Fruit fly (Drosophila melanogaster) whole organism, embryonic: ENCODE results near the gene CBP.

Source experiments
- C15 ChIP-seq: fragments of 200-800 bp; sonication (Bioruptor generic); IDR thresholded peaks from 3 replicates; pipeline ENCODE4 v1.3.6; 2022; ENCODE audit warnings: missing biosample characterization, missing genetic modification characterization
- CG11247 ChIP-seq: fragments of 200-800 bp; sonication (Bioruptor generic); IDR thresholded peaks from 2 replicates; pipeline ENCODE4 v1.3.6; 2022; ENCODE audit warnings: missing biosample characterization, missing genetic modification characterization
- CG11723 ChIP-seq: fragments of 200-800 bp; sonication (Bioruptor generic); optimal IDR thresholded peaks from 2 replicates; lab custom pipeline; 2017; ENCODE audit warnings: missing biosample characterization, mild to moderate bottlenecking, missing genetic modification characterization
- CG12391 ChIP-seq: fragments of 200-800 bp; sonication (Bioruptor generic); optimal IDR thresholded peaks from 3 replicates; lab custom pipeline; 2018; ENCODE audit warnings: missing biosample characterization, mild to moderate bottlenecking, missing genetic modification characterization, moderate library complexity
- CG12744 ChIP-seq: fragments of 200-800 bp; sonication (Bioruptor generic); optimal IDR thresholded peaks from 2 replicates; lab custom pipeline; 2016; ENCODE audit warnings: missing biosample characterization, missing genetic modification characterization
- CG14441 ChIP-seq: fragments of 200-800 bp; sonication (Bioruptor generic); IDR thresholded peaks from 2 replicates; pipeline ENCODE4 v1.3.6; 2022; ENCODE audit warnings: missing biosample characterization, missing genetic modification characterization
- CG15601 ChIP-seq: fragments of 200-800 bp; sonication (Bioruptor generic); optimal IDR thresholded peaks from 3 replicates; lab custom pipeline; 2019; ENCODE audit warnings: missing biosample characterization, mild to moderate bottlenecking, missing genetic modification characterization, moderate library complexity
- CG15696 ChIP-seq: fragments of 200-800 bp; sonication (Bioruptor generic); optimal IDR thresholded peaks from 2 replicates; lab custom pipeline; 2019; ENCODE audit warnings: missing biosample characterization, mild to moderate bottlenecking, missing genetic modification characterization, moderate library complexity
- CG2120 ChIP-seq: fragments of 200-800 bp; sonication (Bioruptor generic); optimal IDR thresholded peaks from 3 replicates; lab custom pipeline; 2016; ENCODE audit warnings: missing biosample characterization, missing genetic modification characterization
- CG32772 ChIP-seq: fragments of 200-800 bp; sonication (Bioruptor generic); IDR thresholded peaks from 2 replicates; pipeline ENCODE4 v1.3.6; 2022; ENCODE audit warnings: missing biosample characterization, missing genetic modification characterization
- CG34376 ChIP-seq: fragments of 200-800 bp; sonication (Bioruptor generic); optimal IDR thresholded peaks from 2 replicates; lab custom pipeline; 2018; ENCODE audit warnings: missing biosample characterization, mild to moderate bottlenecking, missing genetic modification characterization
- CG43689 ChIP-seq: fragments of 200-800 bp; sonication (Bioruptor generic); IDR thresholded peaks from 2 replicates; pipeline ENCODE4 v1.3.6; 2022; ENCODE audit warnings: missing biosample characterization, missing genetic modification characterization
- CG4404 ChIP-seq: fragments of 200-800 bp; sonication (Bioruptor generic); IDR thresholded peaks from 2 replicates; pipeline ENCODE4 v1.3.6; 2022; ENCODE audit warnings: missing biosample characterization, missing genetic modification characterization
- CG4707 ChIP-seq: fragments of 200-800 bp; sonication (Bioruptor generic); optimal IDR thresholded peaks from 2 replicates; lab custom pipeline; 2018; ENCODE audit warnings: missing biosample characterization, mild to moderate bottlenecking, missing genetic modification characterization, moderate library complexity
- CG6254 ChIP-seq: fragments of 200-800 bp; sonication (Bioruptor generic); optimal IDR thresholded peaks from 3 replicates; lab custom pipeline; 2017; ENCODE audit warnings: mild to moderate bottlenecking, missing biosample characterization, missing genetic modification reagents, missing genetic modification characterization
- CG6791 ChIP-seq: fragments of 200-800 bp; sonication (Bioruptor generic); IDR thresholded peaks from 3 replicates; pipeline ENCODE4 v1.3.6; 2022; ENCODE audit warnings: missing biosample characterization, missing genetic modification characterization; ENCODE audit not compliant: partially characterized antibody
- CG8924 ChIP-seq: fragments of 200-800 bp; optimal IDR thresholded peaks from 3 replicates; lab custom pipeline; 2019; ENCODE audit warnings: missing biosample characterization, mild to moderate bottlenecking, missing genetic modification characterization, moderate library complexity
- CG9727 ChIP-seq: fragments of 200-800 bp; sonication (Bioruptor generic); optimal IDR thresholded peaks from 3 replicates; lab custom pipeline; 2017; ENCODE audit warnings: missing biosample characterization, mild to moderate bottlenecking, missing genetic modification characterization
- CG9797 ChIP-seq: fragments of 200-800 bp; sonication (Bioruptor generic); optimal IDR thresholded peaks from 3 replicates; lab custom pipeline; 2018; ENCODE audit warnings: missing biosample characterization, mild to moderate bottlenecking, missing genetic modification characterization
- Dfd ChIP-seq, 2 experiments: fragments of >200 bp; optimal IDR thresholded peaks; 2 replicates each; lab custom pipeline; 2017; ENCODE audit warnings: missing biosample characterization in 2 of 2, missing genetic modification characterization in 2 of 2
- Fer2 ChIP-seq: fragments of 200-800 bp; sonication (Bioruptor generic); optimal IDR thresholded peaks from 2 replicates; lab custom pipeline; 2018; ENCODE audit warnings: missing biosample characterization, mild to moderate bottlenecking, missing genetic modification characterization, moderate library complexity
- Gsc ChIP-seq: fragments of 200-800 bp; sonication (Bioruptor generic); IDR thresholded peaks from 2 replicates; pipeline ENCODE4 v1.3.6; 2022; ENCODE audit warnings: missing biosample characterization, missing genetic modification characterization
- HLH4C ChIP-seq: fragments of 200-800 bp; sonication (Bioruptor generic); IDR thresholded peaks from 3 replicates; pipeline ENCODE4 v1.3.6; 2022; ENCODE audit warnings: missing biosample characterization, missing genetic modification characterization; ENCODE audit not compliant: partially characterized antibody
- Hsf ChIP-seq: fragments of 200-800 bp; sonication (Bioruptor generic); optimal IDR thresholded peaks from 3 replicates; lab custom pipeline; 2016; ENCODE audit warnings: missing biosample characterization, missing genetic modification characterization
- MTF-1 ChIP-seq: fragments of 200-800 bp; sonication (Bioruptor generic); optimal IDR thresholded peaks from 2 replicates; lab custom pipeline; 2018; ENCODE audit warnings: missing biosample characterization, mild to moderate bottlenecking, missing genetic modification characterization, borderline replicate concordance
- Poxn ChIP-seq: fragments of 200-800 bp; sonication (Bioruptor generic); IDR thresholded peaks from 2 replicates; pipeline ENCODE4 v1.3.6; 2022; ENCODE audit warnings: missing biosample characterization, missing genetic modification characterization
- Usf ChIP-seq: fragments of 200-800 bp; sonication (Bioruptor generic); optimal IDR thresholded peaks from 2 replicates; lab custom pipeline; 2017; ENCODE audit warnings: missing genotype, missing biosample characterization, missing genetic modification characterization
- bcd ChIP-seq: fragments of 200-800 bp; sonication (Bioruptor generic); optimal IDR thresholded peaks from 2 replicates; lab custom pipeline; 2017; ENCODE audit warnings: missing biosample characterization, mild to moderate bottlenecking, missing genetic modification characterization
- btn ChIP-seq: fragments of 200-800 bp; sonication (Bioruptor generic); optimal IDR thresholded peaks from 2 replicates; lab custom pipeline; 2016; ENCODE audit warnings: missing biosample characterization, missing genetic modification characterization
- cwo ChIP-seq: fragments of 200-800 bp; sonication (Bioruptor generic); optimal IDR thresholded peaks from 3 replicates; lab custom pipeline; 2017; ENCODE audit warnings: missing biosample characterization, missing genetic modification characterization, mild to moderate bottlenecking, moderate library complexity, missing genetic modification reagents
- dan ChIP-seq: fragments of 200-800 bp; sonication (Bioruptor generic); IDR thresholded peaks from 2 replicates; pipeline ENCODE4 v1.3.6; 2022; ENCODE audit warnings: missing biosample characterization, missing genetic modification characterization
- fd3F ChIP-seq: fragments of 200-800 bp; sonication (Bioruptor generic); optimal IDR thresholded peaks from 2 replicates; lab custom pipeline; 2018; ENCODE audit warnings: missing biosample characterization, mild to moderate bottlenecking, missing genetic modification characterization, moderate library complexity
- fu2 ChIP-seq: fragments of 200-800 bp; sonication (Bioruptor generic); optimal IDR thresholded peaks from 2 replicates; lab custom pipeline; 2016; ENCODE audit warnings: missing biosample characterization, missing genetic modification characterization
- gcm ChIP-seq: fragments of 200-800 bp; sonication (Bioruptor generic); optimal IDR thresholded peaks from 2 replicates; lab custom pipeline; 2019; ENCODE audit warnings: missing biosample characterization, mild to moderate bottlenecking, missing genetic modification characterization, moderate library complexity
- gsb ChIP-seq: fragments of 200-800 bp; sonication (Bioruptor generic); IDR thresholded peaks from 2 replicates; pipeline ENCODE4 v1.3.6; 2022; ENCODE audit warnings: missing biosample characterization, missing genetic modification characterization
- hb ChIP-seq: fragments of 200-800 bp; sonication (Bioruptor generic); IDR thresholded peaks from 3 replicates; pipeline ENCODE4 v1.3.6; 2022; ENCODE audit warnings: missing biosample characterization, missing genetic modification characterization; ENCODE audit not compliant: partially characterized antibody
- hkb ChIP-seq, 2 experiments: fragments of 200-800 bp in 1 of 2; fragments of >200 bp in 1 of 2; sonication (Bioruptor generic) in 1 of 2; IDR thresholded peaks in 1 of 2; optimal IDR thresholded peaks in 1 of 2; 2 replicates each; pipeline versions ENCODE4 v1.3.6 to Lab custom; 2017 to 2022; ENCODE audit warnings: missing biosample characterization in 1 of 2, missing genetic modification characterization in 1 of 2
- jumu ChIP-seq: fragments of 200-800 bp; sonication (Bioruptor generic); optimal IDR thresholded peaks from 3 replicates; lab custom pipeline; 2016; ENCODE audit warnings: missing biosample characterization, missing genetic modification characterization
- lmd ChIP-seq: fragments of 200-800 bp; sonication (Bioruptor generic); IDR thresholded peaks from 2 replicates; pipeline ENCODE4 v1.3.6; 2022; ENCODE audit warnings: missing biosample characterization, missing genetic modification characterization
- lov ChIP-seq, 2 experiments: fragments of 200-800 bp in 1 of 2; fragments of >200 bp in 1 of 2; sonication (Bioruptor generic) in 1 of 2; IDR thresholded peaks in 1 of 2; optimal IDR thresholded peaks in 1 of 2; 2 replicates in 1 of 2; 3 replicates in 1 of 2; pipeline versions ENCODE4 v1.3.6 to Lab custom; 2017 to 2022; ENCODE audit warnings: missing biosample characterization in 1 of 2, missing genetic modification characterization in 1 of 2
- prd ChIP-seq, 3 experiments: fragments of >200 bp in 2 of 3; fragments of 200-800 bp in 1 of 3; sonication (Bioruptor generic) in 1 of 3; optimal IDR thresholded peaks in 2 of 3; IDR thresholded peaks in 1 of 3; 2 replicates in 2 of 3; 3 replicates in 1 of 3; pipeline versions ENCODE4 v1.3.6 to Lab custom; 2017 to 2022; ENCODE audit warnings: missing biosample characterization in 1 of 3, missing genetic modification characterization in 1 of 3
- ro ChIP-seq: fragments of 200-800 bp; sonication (Bioruptor generic); IDR thresholded peaks from 2 replicates; pipeline ENCODE4 v1.3.6; 2022; ENCODE audit warnings: missing biosample characterization, missing genetic modification characterization
- row ChIP-seq: fragments of 200-800 bp; sonication (Bioruptor generic); IDR thresholded peaks from 3 replicates; pipeline ENCODE4 v1.3.6; 2022; ENCODE audit warnings: missing biosample characterization, missing genetic modification characterization
- salm ChIP-seq: fragments of 200-800 bp; sonication (Bioruptor generic); optimal IDR thresholded peaks from 2 replicates; lab custom pipeline; 2018; ENCODE audit warnings: missing biosample characterization, mild to moderate bottlenecking, missing genetic modification characterization
- so ChIP-seq: fragments of 200-800 bp; sonication (Bioruptor generic); IDR thresholded peaks from 3 replicates; pipeline ENCODE4 v1.3.6; 2022; ENCODE audit warnings: missing biosample characterization, missing genetic modification characterization
- tll ChIP-seq, 2 experiments: fragments of 200-800 bp in 1 of 2; fragments of >200 bp in 1 of 2; sonication (Bioruptor generic) in 1 of 2; optimal IDR thresholded peaks; 2 replicates each; lab custom pipeline; 2017 to 2019; ENCODE audit warnings: missing biosample characterization in 2 of 2, missing genetic modification characterization in 2 of 2, mild to moderate bottlenecking in 1 of 2, moderate library complexity in 1 of 2
- unpg ChIP-seq: fragments of 200-800 bp; sonication (Bioruptor generic); optimal IDR thresholded peaks from 3 replicates; lab custom pipeline; 2018; ENCODE audit warnings: missing biosample characterization, mild to moderate bottlenecking, missing genetic modification characterization, moderate library complexity
- zen ChIP-seq: fragments of 200-800 bp; sonication (Bioruptor generic); optimal IDR thresholded peaks from 3 replicates; lab custom pipeline; 2018; ENCODE audit warnings: missing biosample characterization, mild to moderate bottlenecking, missing genetic modification characterization, moderate library complexity
- zf30C ChIP-seq: fragments of 200-800 bp; sonication (Bioruptor generic); optimal IDR thresholded peaks from 3 replicates; lab custom pipeline; 2018; ENCODE audit warnings: missing biosample characterization, mild to moderate bottlenecking, missing genetic modification characterization

Gene CBP

DNA sequence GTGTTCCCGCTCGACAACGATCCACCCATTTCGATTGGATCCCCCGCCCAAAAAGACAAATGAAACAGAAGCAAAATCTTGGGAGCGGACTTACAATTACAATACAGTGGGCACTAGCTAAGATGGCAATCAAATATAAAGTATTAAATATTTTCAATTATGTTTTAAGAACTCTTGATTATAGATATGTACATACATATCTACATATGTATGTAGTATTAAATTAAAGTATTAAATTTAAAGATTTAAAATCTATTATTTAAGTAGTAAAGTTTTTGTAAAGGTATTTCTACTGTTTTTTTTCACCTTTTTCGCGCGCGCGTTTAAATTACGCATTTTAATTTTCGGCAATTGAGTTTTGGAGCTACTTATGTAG, 2.4 kb upstream of the CBP start (continued):
- TF ChIP-seq lov (optimal IDR thresholded peaks at IDR 0.05; lab: Kevin White, UChicago) (no peak), lov (GFP tag; IDR thresholded peaks at IDR 0.05; lab: Robert Waterston, UW) (no peak), CG12744 (GFP tag; lab: Kevin White, UChicago) (no peak), CG6254 (GFP tag; lab: Kevin White, UChicago) (peak; percentile 60), CG12391 (peak; percentile 89), HLH4C (GFP tag; lab: Robert Waterston, UW) (no peak), gcm (GFP tag; lab: Kevin White, UChicago) (peak; percentile 83), CG11723 (GFP tag; lab: Kevin White, UChicago) (peak; percentile 51), CG34376 (peak; percentile 55), so (GFP tag; lab: Robert Waterston, UW) (peak; percentile 77; the same call in 2 of the 3 replicates), CG14441 (peak; percentile 68), CG6791 (GFP tag; lab: Robert Waterston, UW) (no peak), cwo (GFP tag; lab: Kevin White, UChicago) (peak; percentile 78), CG32772 (peak; percentile 66; the same call in 1 of the 2 replicates), lmd (GFP tag; lab: Robert Waterston, UW) (peak; percentile 73), Hsf (GFP tag; lab: Kevin White, UChicago) (peak; percentile 2), fd3F (GFP tag; lab: Kevin White, UChicago) (peak; percentile 51), Gsc (GFP tag; lab: Robert Waterston, UW) (no peak), CG11247 (GFP tag; lab: Robert Waterston, UW) (peak; percentile 42; the same call in 1 of the 2 replicates), Dfd (GFP tag; optimal IDR thresholded peaks at IDR 0.05; lab: Kevin White, UChicago) (no peak), CG4707 (GFP tag; lab: Kevin White, UChicago) (peak; percentile 2), hb (GFP tag; lab: Robert Waterston, UW) (no peak), bcd (GFP tag; lab: Kevin White, UChicago) (peak; percentile 75), CG2120 (GFP tag; lab: Kevin White, UChicago) (peak; percentile 12), tll (GFP tag; optimal IDR thresholded peaks at IDR 0.05; lab: Kevin White, UChicago) (no peak), MTF-1 (GFP tag; lab: Kevin White, UChicago) (peak; percentile 6), Fer2 (tag; lab: Kevin White, UChicago) (peak; percentile 42), fu2 (GFP tag; lab: Kevin White, UChicago) (no peak), CG4404 (GFP tag; lab: Robert Waterston, UW) (peak; percentile 39; the same call in 1 of the 2 replicates), prd (optimal IDR thresholded peaks at IDR 0.05; lab: Kevin White, UChicago) (no peak), prd (GFP tag; IDR thresholded peaks at IDR 0.05; lab: Robert Waterston, UW) (peak; percentile 64), row (GFP tag; lab: Robert Waterston, UW) (peak; percentile 86), Usf (GFP tag; lab: Kevin White, UChicago) (no peak), jumu (GFP tag; lab: Kevin White, UChicago) (no peak), CG9797 (GFP tag; lab: Kevin White, UChicago) (no peak), gsb (GFP tag; lab: Robert Waterston, UW) (no peak), CG8924 (peak; percentile 89), zen (tag; lab: Kevin White, UChicago) (peak; percentile 61), zf30C (GFP tag; lab: Kevin White, UChicago) (no peak), CG43689 (GFP tag; lab: Robert Waterston, UW) (no peak), salm (tag; lab: Kevin White, UChicago) (peak; percentile 51), CG9727 (GFP tag; lab: Kevin White, UChicago) (peak; percentile 73), hkb (optimal IDR thresholded peaks at IDR 0.05; lab: Kevin White, UChicago) (no peak), hkb (GFP tag; IDR thresholded peaks at IDR 0.05; lab: Robert Waterston, UW) (peak; percentile 80), unpg (GFP tag; lab: Kevin White, UChicago) (peak; percentile 83), dan (no peak), C15 (GFP tag; lab: Robert Waterston, UW) (no peak), Poxn (0 out of 2 replicates have a peak, but pooled peaks have one; percentile 36), ro (GFP tag; lab: Robert Waterston, UW) (no peak), CG15601 (tag; lab: Kevin White, UChicago) (peak; percentile 84), btn (GFP tag; lab: Kevin White, UChicago) (no peak), CG15696 (tag; lab: Kevin White, UChicago) (peak; percentile 76)
